Worm (Caenorhabditis elegans): ENCODE data around the gene vps-15.

DNA sequence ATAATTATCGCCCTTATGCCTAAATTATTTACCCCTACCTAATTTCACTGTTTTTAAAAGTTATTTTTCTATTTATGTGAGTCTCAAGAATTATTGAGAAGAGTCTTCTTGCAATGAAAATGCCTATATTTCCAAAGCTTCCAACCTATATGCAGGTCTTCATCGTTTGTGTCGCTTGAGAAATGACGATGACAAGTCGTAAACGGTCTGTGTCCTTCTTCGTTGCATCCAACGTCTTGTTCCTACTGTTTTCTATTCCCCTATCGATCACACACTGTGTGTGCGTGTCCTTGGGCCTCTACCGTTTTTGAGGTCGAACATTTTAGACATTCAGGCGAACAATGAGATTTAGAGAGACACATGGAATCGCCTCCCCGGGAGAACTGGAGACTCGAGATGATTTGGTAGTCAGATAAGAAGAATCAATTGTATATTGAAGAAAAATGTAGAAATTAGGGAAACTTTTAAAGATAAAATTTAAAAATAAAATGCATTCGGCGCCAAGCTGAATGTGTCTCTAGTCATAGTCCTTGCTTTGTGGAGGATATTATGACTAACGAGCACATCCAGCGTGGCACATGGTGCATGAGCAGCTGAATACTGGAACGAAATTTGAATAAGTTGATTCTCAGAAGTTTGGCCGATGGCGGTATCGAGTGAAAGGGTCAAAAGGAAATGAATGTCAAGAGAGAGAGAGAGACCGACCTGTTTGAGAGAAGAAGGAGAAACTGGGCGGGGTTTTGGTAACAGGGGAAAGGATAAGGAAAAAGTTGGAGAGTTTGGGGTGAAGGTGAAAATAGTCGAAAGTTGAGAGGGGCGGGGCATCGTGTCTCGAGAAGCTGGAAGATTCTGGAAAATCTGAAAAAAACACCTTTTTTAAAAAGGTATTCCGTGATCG lies 34.9 kb downstream of the vps-15 start:
- TF ChIP-seq dao-5 (tag; optimal IDR thresholded peaks at IDR 0.05) (no peak), W03F9.2 (tag; optimal IDR thresholded peaks at IDR 0.05) (no peak)

Data from whole organism, L4/young adult.